Worm (Caenorhabditis elegans) whole organism, late embryonic: ENCODE data around the gene F46H5.7.

Experiments used
- ama-1 ChIP-seq: fragments of 150-350 bp; optimal IDR thresholded peaks from 2 replicates; lab custom pipeline; 2014
- ceh-24 ChIP-seq: sonication (generic microtip); optimal IDR thresholded peaks from 2 replicates; lab custom pipeline; 2016; ENCODE audit warnings: mild to moderate bottlenecking, missing genetic modification characterization, missing compliant biosample characterization
- fkh-10 ChIP-seq: fragments of 150-350 bp; optimal IDR thresholded peaks from 2 replicates; lab custom pipeline; 2014; ENCODE audit warnings: missing biosample characterization, missing genetic modification reagents, missing genetic modification characterization
- unc-86 ChIP-seq: sonication (generic microtip); optimal IDR thresholded peaks from 2 replicates; lab custom pipeline; 2016; ENCODE audit warnings: missing genetic modification characterization, missing compliant biosample characterization

DNA sequence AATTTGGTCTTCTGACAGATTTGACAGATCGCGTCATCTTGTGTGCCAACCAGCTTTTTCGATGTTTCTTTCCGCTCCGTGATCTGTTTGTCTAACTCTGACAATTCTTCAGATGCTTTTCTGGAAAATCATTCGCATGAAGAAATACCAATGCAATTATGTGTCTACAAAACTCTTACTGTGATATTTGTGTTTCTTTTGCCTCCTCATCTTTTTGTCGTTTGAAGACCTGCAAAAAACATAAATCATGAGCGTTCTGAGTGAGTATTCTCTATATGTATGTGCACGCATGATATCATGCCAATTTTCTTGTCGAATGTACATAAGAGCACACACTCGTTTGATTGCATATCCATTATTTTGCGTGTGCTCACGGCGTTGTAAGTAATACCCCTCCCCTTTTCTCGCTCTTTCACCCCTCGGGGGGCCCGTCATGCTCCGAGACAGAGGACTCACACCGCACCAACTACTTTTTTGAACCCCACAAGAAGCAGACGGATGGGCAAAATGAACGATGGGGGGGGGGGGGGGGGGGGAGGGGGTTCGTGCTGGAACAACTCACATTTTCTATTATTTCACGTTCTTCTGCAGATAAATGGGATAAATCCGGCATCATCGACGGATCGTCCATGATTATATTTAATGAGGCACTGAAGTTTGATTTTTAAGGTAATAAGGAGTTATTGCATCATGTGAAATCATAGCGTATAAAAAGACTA, 37.0 kb upstream of the F46H5.7 start, which contains the start of gene unc-10:
- TF ChIP-seq ama-1 (lab: Kevin White, UChicago), result no peak
- no peak for TF ChIP-seq unc-86 (tag; lab: Kevin White, UChicago)
- no peak for TF ChIP-seq fkh-10 (GFP tag; lab: Kevin White, UChicago)
- TF ChIP-seq ceh-24, result no peak
